Worm (Caenorhabditis elegans): ENCODE measurements around the gene daf-28.

Gene daf-28

DNA sequence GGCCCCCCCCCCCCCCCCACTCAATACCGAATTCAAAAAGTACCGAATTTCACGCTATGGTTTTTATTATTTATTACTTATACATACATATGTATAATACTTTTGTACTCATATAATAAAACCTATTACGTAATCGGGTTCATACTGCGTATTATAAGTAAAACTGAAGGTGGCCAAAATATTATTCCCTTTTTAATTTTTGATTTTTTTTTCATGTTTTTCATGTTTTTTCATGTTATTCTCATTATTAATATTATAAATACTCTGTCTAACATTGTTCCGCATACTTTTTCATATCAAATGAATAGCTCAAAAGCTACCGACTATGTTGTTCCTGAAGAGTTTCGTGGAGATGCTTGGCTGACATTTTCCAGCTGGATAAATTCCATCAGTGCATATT, 21.2 kb downstream of the daf-28 start, which contains the start of gene srw-38:
Gene srw-38 (plus strand): TSS at position 301 of the 400 bp plus-strand sequence.
- no peak for TF ChIP-seq unc-55 (GFP tag; optimal IDR thresholded peaks at IDR 0.05)
- TF ChIP-seq pha-2 (tag; optimal IDR thresholded peaks at IDR 0.05) = no peak
- TF ChIP-seq fax-1 (tag; optimal IDR thresholded peaks at IDR 0.05) = no peak
- no peak for TF ChIP-seq sox-2 (GFP tag; IDR thresholded peaks at IDR 0.05)
- TF ChIP-seq lin-11 (tag; optimal IDR thresholded peaks at IDR 0.05) = no peak
- TF ChIP-seq nhr-232 (tag; optimal IDR thresholded peaks at IDR 0.05) = no peak
- TF ChIP-seq rnt-1 (tag; optimal IDR thresholded peaks at IDR 0.05) = no peak
- no peak for TF ChIP-seq unc-86 (tag; optimal IDR thresholded peaks at IDR 0.05)
- TF ChIP-seq ref-2 (tag; optimal IDR thresholded peaks at IDR 0.05) = no peak
- no peak for TF ChIP-seq ceh-19 (GFP tag; optimal IDR thresholded peaks at IDR 0.05)
- no peak for TF ChIP-seq pag-3 (tag; optimal IDR thresholded peaks at IDR 0.05; ENCODE audit: borderline replicate concordance)
- no peak for TF ChIP-seq ceh-48 (tag; optimal IDR thresholded peaks at IDR 0.05)
- TF ChIP-seq C08G9.2 (tag; optimal IDR thresholded peaks at IDR 0.05) = no peak
- TF ChIP-seq ceh-45 (GFP tag; IDR thresholded peaks at IDR 0.05) = no peak

DNA sequence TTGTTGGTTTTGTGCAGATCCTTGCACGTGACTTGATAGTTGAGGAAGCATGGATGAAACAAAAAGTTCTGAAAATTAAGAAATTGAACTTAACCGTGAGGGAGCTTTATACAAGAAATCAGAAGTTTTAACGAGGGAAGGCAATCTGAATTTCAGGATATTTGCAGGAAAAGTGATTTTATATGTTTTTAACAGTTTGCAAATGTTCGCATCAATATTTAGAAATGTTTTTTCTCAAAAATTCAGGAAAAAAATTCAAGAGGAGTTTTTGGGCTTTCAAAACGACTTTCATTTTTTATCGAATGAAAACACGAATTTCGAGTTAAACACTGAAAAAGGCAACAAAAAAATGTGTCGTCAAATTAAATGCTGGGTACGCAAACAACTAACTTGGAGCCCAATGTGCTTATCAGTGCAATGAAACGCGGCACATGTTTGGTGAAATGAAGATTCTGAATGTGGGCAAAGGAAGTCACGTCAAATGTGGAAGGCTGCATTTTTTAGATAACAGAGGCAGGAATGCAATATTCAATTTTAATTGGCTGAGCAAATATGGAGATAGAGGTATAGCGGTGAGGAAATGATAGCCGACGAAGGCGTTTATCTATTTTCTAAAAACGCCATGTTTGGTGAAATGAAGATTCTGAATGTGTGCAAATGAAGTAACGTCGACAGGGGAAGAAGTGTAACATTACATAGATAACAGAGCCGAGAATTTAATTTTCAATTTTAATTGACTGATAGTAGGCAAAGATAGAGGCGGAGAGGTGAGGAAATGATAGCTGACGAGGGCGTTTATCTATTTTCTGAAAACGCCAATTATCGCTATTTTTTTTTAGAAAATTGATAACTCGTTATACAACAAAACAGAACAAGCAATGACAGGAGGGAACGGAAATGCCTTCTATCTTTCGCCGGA, 31.3 kb downstream of the daf-28 start, which contains the start of gene Y116F11B.6:
Gene Y116F11B.6 (minus strand): TSS at position 51 of the 919 bp plus-strand sequence.
- no peak for TF ChIP-seq ahr-1 (tag; optimal IDR thresholded peaks at IDR 0.05)
- TF ChIP-seq elt-2 (tag; optimal IDR thresholded peaks at IDR 0.05) = peak; percentile 55

DNA sequence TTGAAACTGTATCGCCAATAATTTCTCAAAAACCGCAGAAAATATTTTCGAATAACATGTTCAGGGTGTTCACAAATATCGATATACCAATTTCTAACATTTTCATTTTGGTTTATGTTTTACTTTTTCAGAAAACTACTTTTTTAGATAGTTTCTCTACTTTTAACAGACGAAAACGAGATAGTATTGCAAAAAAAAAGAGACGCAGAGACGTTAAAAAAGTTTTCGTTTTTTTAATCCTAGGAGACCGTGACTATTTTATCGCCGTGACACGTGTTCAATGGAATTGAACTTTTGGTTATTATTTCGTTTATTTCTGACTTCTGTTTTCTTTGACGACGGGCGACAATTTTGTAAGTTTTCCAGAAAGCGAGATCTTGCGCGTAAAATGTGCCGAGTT, 33.1 kb downstream of the daf-28 start, which contains the start of gene Y116F11B.7:
Gene Y116F11B.7 (plus strand): TSS at position 301 of the 400 bp plus-strand sequence.
- TF ChIP-seq ceh-30 (tag; optimal IDR thresholded peaks at IDR 0.05) = no peak
- TF ChIP-seq lin-11 (tag; optimal IDR thresholded peaks at IDR 0.05) = no peak
- no peak for TF ChIP-seq ahr-1 (tag; optimal IDR thresholded peaks at IDR 0.05)
- TF ChIP-seq F13H6.1 (tag; optimal IDR thresholded peaks at IDR 0.05) = no peak
- TF ChIP-seq ceh-18 (tag; optimal IDR thresholded peaks at IDR 0.05) = no peak
- no peak for TF ChIP-seq sox-2 (GFP tag; IDR thresholded peaks at IDR 0.05)
- no peak for TF ChIP-seq hlh-8 (tag; optimal IDR thresholded peaks at IDR 0.05)

DNA sequence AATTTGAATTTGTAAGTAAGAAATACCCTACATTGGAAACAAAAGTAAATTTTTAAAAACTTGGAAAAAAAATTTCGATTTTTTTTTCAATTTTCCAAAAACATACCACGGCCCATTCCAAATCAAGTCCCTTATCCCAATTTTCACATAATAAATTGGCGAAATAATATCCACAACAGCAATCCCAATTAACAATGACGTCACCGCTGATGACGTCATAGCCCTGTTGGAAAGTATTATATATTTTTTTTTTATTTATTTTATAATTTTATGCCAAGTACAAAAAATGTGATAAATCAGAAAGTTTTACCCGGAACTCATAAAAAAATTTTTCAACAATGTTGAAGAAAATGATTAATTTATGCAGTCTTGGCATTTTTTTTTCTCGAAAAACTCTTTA, 38.7 kb downstream of the daf-28 start:
- no peak for TF ChIP-seq npax-4 (tag; optimal IDR thresholded peaks at IDR 0.05)
- TF ChIP-seq rnt-1 (tag; optimal IDR thresholded peaks at IDR 0.05) = no peak
- no peak for TF ChIP-seq ref-2 (tag; optimal IDR thresholded peaks at IDR 0.05)
- no peak for TF ChIP-seq ceh-9 (tag; optimal IDR thresholded peaks at IDR 0.05)
- TF ChIP-seq ceh-19 (GFP tag; optimal IDR thresholded peaks at IDR 0.05) = no peak
- TF ChIP-seq hlh-15 (tag; optimal IDR thresholded peaks at IDR 0.05) = no peak
- no peak for TF ChIP-seq fax-1 (tag; optimal IDR thresholded peaks at IDR 0.05)

DNA sequence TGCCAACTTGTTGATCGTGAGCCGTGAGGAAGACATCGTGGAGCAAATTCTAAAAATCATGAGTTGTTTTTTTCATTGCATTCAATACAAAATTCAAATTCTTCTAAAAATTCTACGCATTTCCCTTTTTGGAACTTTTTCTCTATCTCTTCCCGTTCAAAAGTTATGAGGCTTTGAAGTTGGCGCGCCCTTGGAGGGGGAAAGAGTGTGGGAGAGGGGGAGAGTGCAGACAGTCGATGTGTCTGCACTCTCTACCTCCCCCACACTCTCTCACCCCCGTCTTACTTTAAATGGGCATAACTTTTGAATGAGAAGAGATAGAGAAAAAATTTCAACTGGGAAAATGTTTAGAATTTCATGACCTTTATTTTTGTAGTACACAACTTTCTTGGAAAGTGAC, 41.4 kb downstream of the daf-28 start:
- TF ChIP-seq dmd-4 (tag; optimal IDR thresholded peaks at IDR 0.05; ENCODE audit: borderline replicate concordance) = no peak
- TF ChIP-seq dve-1 (tag; optimal IDR thresholded peaks at IDR 0.05) = no peak
- no peak for TF ChIP-seq elt-2 (tag; optimal IDR thresholded peaks at IDR 0.05)
- TF ChIP-seq T23F11.4 (GFP tag; optimal IDR thresholded peaks at IDR 0.05) = no peak
- TF ChIP-seq ceh-24 (tag; optimal IDR thresholded peaks at IDR 0.05) = no peak
- TF ChIP-seq fkh-10 (GFP tag; optimal IDR thresholded peaks at IDR 0.05) = no peak
- no peak for TF ChIP-seq ama-1 (optimal IDR thresholded peaks at IDR 0.05)
- TF ChIP-seq ceh-19 (GFP tag; optimal IDR thresholded peaks at IDR 0.05) = no peak
- TF ChIP-seq nhr-232 (tag; optimal IDR thresholded peaks at IDR 0.05) = no peak
- no peak for TF ChIP-seq sdc-2 (tag; optimal IDR thresholded peaks at IDR 0.05)
- TF ChIP-seq fax-1 (tag; optimal IDR thresholded peaks at IDR 0.05) = no peak
- TF ChIP-seq ceh-34 (tag; optimal IDR thresholded peaks at IDR 0.05) = no peak
